Fruit fly (Drosophila melanogaster): ENCODE results near the gene Adi1.

The Adi1 gene

dm6 chr3L:10656451-10657198 lies 6.6 kb upstream of the Adi1 start (continued):
- TF ChIP-seq tin (GFP tag; optimal IDR thresholded peaks at IDR 0.05), result no peak
- TF ChIP-seq CG11695 (GFP tag; IDR thresholded peaks at IDR 0.05), result peak; percentile 15; the same call in 1 of the 3 replicates
- peak; percentile 19 for TF ChIP-seq sima (GFP tag; optimal IDR thresholded peaks at IDR 0.05)
- no peak for TF ChIP-seq danr (GFP tag; IDR thresholded peaks at IDR 0.05)
- TF ChIP-seq sens-2 (GFP tag; IDR thresholded peaks at IDR 0.05), result no peak
- TF ChIP-seq insv (GFP tag; optimal IDR thresholded peaks at IDR 0.05), result no peak
- peak; percentile 47 for TF ChIP-seq CG12659 (GFP tag; optimal IDR thresholded peaks at IDR 0.05)
- peak; percentile 19; the same call in 1 of the 2 replicates for TF ChIP-seq Rfx (GFP tag; IDR thresholded peaks at IDR 0.05)
- no peak for TF ChIP-seq CG14050 (GFP tag; IDR thresholded peaks at IDR 0.05)
- TF ChIP-seq wor (GFP tag; IDR thresholded peaks at IDR 0.05), result no peak
- peak; percentile 36 for TF ChIP-seq sqz (GFP tag; optimal IDR thresholded peaks at IDR 0.05)
- no peak for TF ChIP-seq croc (GFP tag; conservative IDR thresholded peaks at IDR 0.05)
- TF ChIP-seq CG33557 (GFP tag; optimal IDR thresholded peaks at IDR 0.05), result peak; percentile 40
- TF ChIP-seq CG31388 (GFP tag; optimal IDR thresholded peaks at IDR 0.05), result no peak
- peak; percentile 46 for TF ChIP-seq nom (GFP tag; optimal IDR thresholded peaks at IDR 0.05)
- peak; percentile 39; the same call in 1 of the 2 replicates for TF ChIP-seq HLH3B (GFP tag; IDR thresholded peaks at IDR 0.05)
- no peak for TF ChIP-seq CG43689 (GFP tag; IDR thresholded peaks at IDR 0.05)
- TF ChIP-seq vnd (GFP tag; IDR thresholded peaks at IDR 0.05; ENCODE audit: partially characterized antibody), result no peak
- peak; percentile 61 for TF ChIP-seq CG15514 (GFP tag; optimal IDR thresholded peaks at IDR 0.05)
- no peak for TF ChIP-seq fru (optimal IDR thresholded peaks at IDR 0.05)
- TF ChIP-seq E2f1 (GFP tag; IDR thresholded peaks at IDR 0.05), result 0 out of 2 replicates have a peak, but pooled peaks have one; percentile 14
- peak; percentile 60 for TF ChIP-seq CG4424 (GFP tag; optimal IDR thresholded peaks at IDR 0.05)
- peak; percentile 58 for TF ChIP-seq cwo (GFP tag; optimal IDR thresholded peaks at IDR 0.05)
- TF ChIP-seq CG7963 (GFP tag; IDR thresholded peaks at IDR 0.05; ENCODE audit: partially characterized antibody), result no peak
- no peak for TF ChIP-seq CG16815 (GFP tag; optimal IDR thresholded peaks at IDR 0.05)
- no peak for TF ChIP-seq zfh2 (GFP tag; optimal IDR thresholded peaks at IDR 0.05)
- TF ChIP-seq zfh1 (GFP tag; IDR thresholded peaks at IDR 0.05), result peak; percentile 14; the same call in 1 of the 3 replicates
- peak; percentile 7 for TF ChIP-seq Fer2 (tag; optimal IDR thresholded peaks at IDR 0.05)
- TF ChIP-seq lmd (GFP tag; IDR thresholded peaks at IDR 0.05), result no peak
- no peak for TF ChIP-seq CG7928 (GFP tag; optimal IDR thresholded peaks at IDR 0.05)
- peak; percentile 1 for TF ChIP-seq CG3995 (GFP tag; optimal IDR thresholded peaks at IDR 0.05)
- TF ChIP-seq CG15269 (tag; optimal IDR thresholded peaks at IDR 0.05), result peak; percentile 68
- TF ChIP-seq CG14441 (GFP tag; IDR thresholded peaks at IDR 0.05), result peak; percentile 20; the same call in 1 of the 2 replicates
- no peak for TF ChIP-seq CG6272 (GFP tag; IDR thresholded peaks at IDR 0.05)
- peak; percentile 19 for TF ChIP-seq en (GFP tag; optimal IDR thresholded peaks at IDR 0.05)
- no peak for TF ChIP-seq CG9609 (GFP tag; optimal IDR thresholded peaks at IDR 0.05)
- TF ChIP-seq H2.0 (GFP tag; IDR thresholded peaks at IDR 0.05), result no peak
- TF ChIP-seq HLH54F (GFP tag; optimal IDR thresholded peaks at IDR 0.05), result peak; percentile 2
- TF ChIP-seq fu2 (GFP tag; optimal IDR thresholded peaks at IDR 0.05), result no peak
- TF ChIP-seq CG2129 (GFP tag; IDR thresholded peaks at IDR 0.05; ENCODE audit: partially characterized antibody), result no peak
- TF ChIP-seq Fer1 (GFP tag; optimal IDR thresholded peaks at IDR 0.05), result peak; percentile 74
- TF ChIP-seq Mrtf (GFP tag; IDR thresholded peaks at IDR 0.05), result no peak
- no peak for TF ChIP-seq CG3065 (GFP tag; optimal IDR thresholded peaks at IDR 0.05)
- TF ChIP-seq pho (GFP tag; optimal IDR thresholded peaks at IDR 0.05), result peak; percentile 42
- TF ChIP-seq CrebB (tag; optimal IDR thresholded peaks at IDR 0.05), result peak; percentile 85
- peak; percentile 70 for TF ChIP-seq CG12769 (tag; optimal IDR thresholded peaks at IDR 0.05)
- peak; percentile 39; the same call in 1 of the 2 replicates for TF ChIP-seq CG11696 (GFP tag; IDR thresholded peaks at IDR 0.05)
- peak; percentile 43 for TF ChIP-seq grau (tag; optimal IDR thresholded peaks at IDR 0.05)
- peak; percentile 78 for TF ChIP-seq CG18599 (GFP tag; optimal IDR thresholded peaks at IDR 0.05)
- TF ChIP-seq fd96Cb (tag; optimal IDR thresholded peaks at IDR 0.05), result peak; percentile 39
